1 fruit fly cellular context compared by ENCODE assay signal in genomic region chr3L:21685753-21686152, dm6.
TF ChIP-seq lines count a peak whose summit lies in the region.

No protein-coding gene starts in this region.

TF ChIP-seq in whole organism, prepupa, 60 proteins besides CTCF, POLR2A, EP300 and RAD21 (continued from another document):
- TF ChIP-seq CG6792 (GFP tag; optimal IDR thresholded peaks at IDR 0.05; lab: Kevin White, UChicago) (peak; percentile 66), CG6163 (GFP tag; IDR thresholded peaks at IDR 0.05; lab: Robert Waterston, UW) (0 out of 3 replicates have a peak, but pooled peaks have one; percentile 25), Ets21C (GFP tag; optimal IDR thresholded peaks at IDR 0.05; lab: Kevin White, UChicago) (no peak), CG3919 (GFP tag; optimal IDR thresholded peaks at IDR 0.05; lab: Kevin White, UChicago) (peak; percentile 73), CG4318 (GFP tag; optimal IDR thresholded peaks at IDR 0.05; lab: Kevin White, UChicago) (peak; percentile 33), Ets96B (tag; optimal IDR thresholded peaks at IDR 0.05; lab: Kevin White, UChicago) (peak; percentile 91), ss (GFP tag; optimal IDR thresholded peaks at IDR 0.05; lab: Kevin White, UChicago) (peak; percentile 91 to 93), CG16779 (tag; optimal IDR thresholded peaks at IDR 0.05; lab: Kevin White, UChicago) (peak; percentile 53), achi (GFP tag; optimal IDR thresholded peaks at IDR 0.05; lab: Kevin White, UChicago) (peak; percentile 74), salr (GFP tag; optimal IDR thresholded peaks at IDR 0.05; lab: Kevin White, UChicago) (peak; percentile 67 to 83), CG32006 (GFP tag; optimal IDR thresholded peaks at IDR 0.05; lab: Kevin White, UChicago) (peak; percentile 62), Smox (GFP tag; optimal IDR thresholded peaks at IDR 0.05; lab: Kevin White, UChicago) (peak; percentile 7), dac (GFP tag; optimal IDR thresholded peaks at IDR 0.05; lab: Kevin White, UChicago) (no peak), Sox15 (GFP tag; optimal IDR thresholded peaks at IDR 0.05; lab: Kevin White, UChicago) (peak; percentile 34)
